Worm (Caenorhabditis elegans): ENCODE data around the gene T14B4.9.

The T14B4.9 gene

DNA sequence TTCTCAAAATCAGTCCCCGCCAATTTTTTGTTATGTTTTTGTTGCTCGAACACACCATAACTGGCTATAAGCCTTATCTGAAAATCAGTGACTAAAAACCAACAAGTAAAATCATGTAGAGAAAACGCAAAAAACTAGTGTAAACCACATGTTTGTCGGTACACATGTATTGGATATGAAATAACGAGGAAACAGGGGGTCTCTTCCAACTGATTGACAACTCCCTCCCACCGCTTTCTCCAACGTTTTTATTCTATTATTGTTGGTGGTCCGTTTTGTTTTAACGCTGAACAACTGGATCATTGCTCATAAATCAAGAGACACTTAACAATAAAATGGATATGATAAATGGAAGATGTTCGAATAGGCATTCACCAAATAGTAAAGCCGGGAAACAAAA, 6.8 kb downstream of the T14B4.9 start:
- peak; percentile 61 for TF ChIP-seq unc-62 (GFP tag; optimal IDR thresholded peaks at IDR 0.05)
- TF ChIP-seq mls-2 (tag; optimal IDR thresholded peaks at IDR 0.05): no peak
- TF ChIP-seq ceh-39 (tag; optimal IDR thresholded peaks at IDR 0.05): no peak
- TF ChIP-seq ces-1 (GFP tag; optimal IDR thresholded peaks at IDR 0.05): peak; percentile 11

DNA sequence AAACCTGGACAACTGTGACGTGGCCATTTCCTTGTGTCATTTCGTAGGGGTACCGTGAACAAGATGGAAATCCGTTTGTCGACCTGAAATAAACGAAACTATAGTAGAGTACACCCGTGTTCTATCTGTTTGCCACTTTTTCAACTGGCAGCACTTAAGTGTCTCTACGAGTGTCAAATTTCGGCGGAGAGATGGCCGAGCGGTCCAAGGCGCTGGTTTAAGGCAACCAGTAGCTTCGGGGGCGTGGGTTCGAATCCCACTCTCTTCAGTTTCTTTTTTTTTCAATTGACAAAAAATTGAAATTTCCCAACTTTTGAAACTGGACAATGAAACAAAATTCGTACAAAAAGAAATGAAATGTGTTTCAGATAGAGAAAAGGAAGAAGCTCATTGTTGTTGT, 12.0 kb downstream of the T14B4.9 start:
- TF ChIP-seq unc-39 (tag; optimal IDR thresholded peaks at IDR 0.05) (peak; percentile 48), ceh-43 (GFP tag; optimal IDR thresholded peaks at IDR 0.05) (no peak), pha-4 (tag; optimal IDR thresholded peaks at IDR 0.05) (no peak), cnd-1 (tag; optimal IDR thresholded peaks at IDR 0.05) (no peak), nhr-237 (tag; optimal IDR thresholded peaks at IDR 0.05) (no peak), ces-1 (GFP tag; optimal IDR thresholded peaks at IDR 0.05) (no peak), blmp-1 (tag; optimal IDR thresholded peaks at IDR 0.05) (no peak), bed-3 (GFP tag; optimal IDR thresholded peaks at IDR 0.05) (peak; percentile 34), ceh-83 (GFP tag; optimal IDR thresholded peaks at IDR 0.05) (no peak), sptf-1 (tag; optimal IDR thresholded peaks at IDR 0.05) (peak; percentile 42), zip-8 (tag; optimal IDR thresholded peaks at IDR 0.05) (no peak), unc-62 (GFP tag; optimal IDR thresholded peaks at IDR 0.05) (no peak), flh-1 (GFP tag; optimal IDR thresholded peaks at IDR 0.05) (no peak), snpc-4 (tag; optimal IDR thresholded peaks at IDR 0.05) (no peak), sem-2 (GFP tag; optimal IDR thresholded peaks at IDR 0.05) (no peak), elt-3 (tag; optimal IDR thresholded peaks at IDR 0.05) (no peak), mab-5 (tag; optimal IDR thresholded peaks at IDR 0.05) (no peak), mep-1 (tag; optimal IDR thresholded peaks at IDR 0.05) (peak; percentile 5), mls-2 (tag; optimal IDR thresholded peaks at IDR 0.05) (no peak), unc-120 (tag; optimal IDR thresholded peaks at IDR 0.05; ENCODE audit: poor library complexity, severe bottlenecking) (peak; percentile 41), nhr-28 (tag; optimal IDR thresholded peaks at IDR 0.05) (no peak), nhr-12 (tag; optimal IDR thresholded peaks at IDR 0.05) (no peak), hlh-1 (tag; optimal IDR thresholded peaks at IDR 0.05) (no peak), ztf-11 (tag; optimal IDR thresholded peaks at IDR 0.05) (no peak), drap-1 (GFP tag; optimal IDR thresholded peaks at IDR 0.05) (peak; percentile 30), nhr-76 (tag; optimal IDR thresholded peaks at IDR 0.05) (no peak), elt-1 (tag; optimal IDR thresholded peaks at IDR 0.05; ENCODE audit: borderline replicate concordance, insufficient read depth) (no peak), M03D4.4 (tag; optimal IDR thresholded peaks at IDR 0.05) (peak; percentile 52), ham-2 (GFP tag; optimal IDR thresholded peaks at IDR 0.05) (no peak)

DNA sequence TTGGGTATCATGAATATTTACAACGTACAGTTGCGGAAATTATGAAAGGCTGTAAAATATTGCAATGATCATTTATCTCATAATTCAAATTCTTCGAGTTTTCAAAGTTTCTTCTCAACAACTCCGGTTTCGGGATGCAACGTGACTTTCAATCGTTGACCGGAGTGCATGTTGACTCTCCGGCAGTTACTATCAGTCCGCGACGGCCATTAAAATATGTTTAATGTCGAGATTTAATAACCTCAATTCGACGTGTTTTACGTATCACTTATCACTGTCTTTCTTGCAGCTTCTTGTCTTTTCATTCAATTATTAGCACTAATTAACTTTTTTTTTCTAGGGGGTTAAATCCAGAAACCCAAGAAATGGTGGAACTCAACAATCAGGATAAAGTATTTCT, 15.4 kb downstream of the T14B4.9 start, which contains the start of gene tsp-10:
Gene tsp-10 (plus strand): TSS at position 366 of the 400 bp plus-strand sequence.
- TF ChIP-seq elt-1 (tag; optimal IDR thresholded peaks at IDR 0.05; ENCODE audit: borderline replicate concordance, insufficient read depth): no peak
- TF ChIP-seq ces-1 (GFP tag; optimal IDR thresholded peaks at IDR 0.05): no peak
- no peak for TF ChIP-seq sem-2 (GFP tag; optimal IDR thresholded peaks at IDR 0.05)
- no peak for TF ChIP-seq sptf-1 (tag; optimal IDR thresholded peaks at IDR 0.05)
- TF ChIP-seq mep-1 (tag; optimal IDR thresholded peaks at IDR 0.05): no peak
- TF ChIP-seq elt-3 (tag; optimal IDR thresholded peaks at IDR 0.05): no peak
- TF ChIP-seq hlh-1 (tag; optimal IDR thresholded peaks at IDR 0.05): no peak
- no peak for TF ChIP-seq ham-2 (GFP tag; optimal IDR thresholded peaks at IDR 0.05)
- TF ChIP-seq blmp-1 (tag; optimal IDR thresholded peaks at IDR 0.05): no peak
- no peak for TF ChIP-seq nhr-237 (tag; optimal IDR thresholded peaks at IDR 0.05)
- no peak for TF ChIP-seq nhr-76 (tag; optimal IDR thresholded peaks at IDR 0.05)
- no peak for TF ChIP-seq unc-62 (GFP tag; optimal IDR thresholded peaks at IDR 0.05)
- TF ChIP-seq nhr-2 (tag; optimal IDR thresholded peaks at IDR 0.05): no peak
- no peak for TF ChIP-seq bed-3 (GFP tag; optimal IDR thresholded peaks at IDR 0.05)
- no peak for TF ChIP-seq nhr-12 (tag; optimal IDR thresholded peaks at IDR 0.05)

DNA sequence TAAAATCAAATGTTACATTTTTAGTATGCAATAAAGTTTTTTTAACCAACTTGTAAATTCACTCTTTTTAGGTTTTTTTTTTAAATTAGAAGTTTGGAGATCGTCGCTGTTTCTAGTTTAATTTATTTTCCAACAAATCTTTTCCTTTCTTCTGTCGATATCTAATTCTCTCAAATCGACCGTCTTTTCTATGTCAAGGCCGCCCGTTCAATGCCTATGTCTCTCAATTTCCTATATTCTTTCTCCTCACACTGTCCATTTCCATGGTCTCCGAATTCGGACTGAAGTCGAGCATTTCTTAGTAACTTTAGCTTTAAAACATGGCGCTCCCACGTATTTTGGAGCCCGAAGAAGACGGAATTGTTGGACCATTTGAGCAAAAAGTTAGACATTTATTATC, 17.0 kb downstream of the T14B4.9 start, which contains the start of the genes T14B4.5 and T14B4.20:
Gene T14B4.5 (plus strand): TSS at position 226 of the 400 bp plus-strand sequence.
Gene T14B4.20 (plus strand): TSS at position 264 of the 400 bp plus-strand sequence.
- no peak for TF ChIP-seq blmp-1 (tag; optimal IDR thresholded peaks at IDR 0.05)
- TF ChIP-seq lin-32 (GFP tag; optimal IDR thresholded peaks at IDR 0.05): no peak
- no peak for TF ChIP-seq elt-1 (tag; optimal IDR thresholded peaks at IDR 0.05; ENCODE audit: borderline replicate concordance, insufficient read depth)

DNA sequence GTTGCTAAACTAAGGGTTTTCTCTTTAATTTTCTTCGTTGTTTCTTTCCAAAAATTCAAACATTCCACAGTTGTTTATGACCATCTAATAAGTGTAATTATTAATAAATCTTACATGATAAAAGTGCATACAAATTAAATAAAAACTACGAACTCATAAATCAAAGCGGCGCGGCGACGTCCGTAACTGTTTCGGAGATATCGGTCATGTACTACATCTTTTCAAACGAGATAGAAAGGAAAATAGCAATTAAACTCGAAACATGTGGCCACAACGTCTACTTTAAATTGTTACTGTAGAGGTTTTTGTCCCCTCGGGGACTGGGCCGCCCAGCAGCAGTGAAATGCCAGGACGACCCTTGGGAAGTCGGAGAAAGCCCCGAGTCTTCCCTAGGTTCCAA, 17.8 kb downstream of the T14B4.9 start:
- TF ChIP-seq mab-5 (tag; optimal IDR thresholded peaks at IDR 0.05): no peak
- TF ChIP-seq elt-3 (tag; optimal IDR thresholded peaks at IDR 0.05): no peak
- no peak for TF ChIP-seq ceh-83 (GFP tag; optimal IDR thresholded peaks at IDR 0.05)
- no peak for TF ChIP-seq snpc-4 (tag; optimal IDR thresholded peaks at IDR 0.05)
- no peak for TF ChIP-seq unc-120 (tag; optimal IDR thresholded peaks at IDR 0.05; ENCODE audit: poor library complexity, severe bottlenecking)

Data from whole organism, mixed stage, embryonic.